Worm (Caenorhabditis elegans): ENCODE data around the gene Y54G2A.38.

Gene Y54G2A.38

ce11 chrIV:2725784-2726183 is 33.5 kb upstream of the Y54G2A.38 start, which contains the start of gene ubxn-2 (continued):
- peak; percentile 79 for TF ChIP-seq C34F6.9 (tag; optimal IDR thresholded peaks at IDR 0.05)

- TF ChIP-seq fos-1 (tag; optimal IDR thresholded peaks at IDR 0.05): peak; percentile 76
- no peak for TF ChIP-seq blmp-1 (tag; optimal IDR thresholded peaks at IDR 0.05; ENCODE audit: insufficient read depth)
Measured at ce11 chrIV:2729957-2730356, 29.3 kb upstream of the Y54G2A.38 start, which contains the start of gene Y94H6A.2. Y94H6A.2 (plus strand) TSS chrIV:2730292.

ce11 chrIV:2734675-2735074 is 24.6 kb upstream of the Y54G2A.38 start:
- peak; percentile 53 for TF ChIP-seq nhr-21 (tag; optimal IDR thresholded peaks at IDR 0.05)
- no peak for TF ChIP-seq blmp-1 (tag; optimal IDR thresholded peaks at IDR 0.05; ENCODE audit: insufficient read depth)
- TF ChIP-seq lsy-2 (tag; optimal IDR thresholded peaks at IDR 0.05): peak in 1 of 2 experiments; percentile 13
- TF ChIP-seq ZK546.5 (tag; optimal IDR thresholded peaks at IDR 0.05): no peak

- TF ChIP-seq nhr-23 (tag; optimal IDR thresholded peaks at IDR 0.05): no peak
- TF ChIP-seq Y55F3AM.14 (GFP tag; optimal IDR thresholded peaks at IDR 0.05): no peak
- no peak for TF ChIP-seq lin-13 (GFP tag; optimal IDR thresholded peaks at IDR 0.05)
- no peak for TF ChIP-seq nhr-237 (tag; optimal IDR thresholded peaks at IDR 0.05)
- no peak for TF ChIP-seq alr-1 (tag; optimal IDR thresholded peaks at IDR 0.05)
- no peak for TF ChIP-seq snpc-4 (tag; optimal IDR thresholded peaks at IDR 0.05)
- no peak for TF ChIP-seq nhr-10 (tag; optimal IDR thresholded peaks at IDR 0.05)
- no peak for TF ChIP-seq lsy-2 (tag; optimal IDR thresholded peaks at IDR 0.05)
- no peak for TF ChIP-seq nhr-77 (tag; optimal IDR thresholded peaks at IDR 0.05)
- TF ChIP-seq lin-39 (tag; optimal IDR thresholded peaks at IDR 0.05): no peak
- TF ChIP-seq mab-5 (tag; optimal IDR thresholded peaks at IDR 0.05): no peak
- TF ChIP-seq nhr-6 (tag; optimal IDR thresholded peaks at IDR 0.05): no peak
- TF ChIP-seq unc-62 (GFP tag; optimal IDR thresholded peaks at IDR 0.05): no peak
- TF ChIP-seq nhr-12 (tag; optimal IDR thresholded peaks at IDR 0.05): no peak
- no peak for TF ChIP-seq dmd-4 (tag; optimal IDR thresholded peaks at IDR 0.05)
- TF ChIP-seq skn-1 (tag; optimal IDR thresholded peaks at IDR 0.05): no peak
- TF ChIP-seq fos-1 (tag; optimal IDR thresholded peaks at IDR 0.05): no peak
- no peak for TF ChIP-seq unc-55 (GFP tag; optimal IDR thresholded peaks at IDR 0.05)
Measured at ce11 chrIV:2736575-2736974, 22.7 kb upstream of the Y54G2A.38 start.

ce11 chrIV:2738466-2738865 is 20.8 kb upstream of the Y54G2A.38 start:
- TF ChIP-seq nhr-77 (tag; optimal IDR thresholded peaks at IDR 0.05) (no peak), blmp-1 (tag; optimal IDR thresholded peaks at IDR 0.05; ENCODE audit: insufficient read depth) (no peak), nhr-129 (tag; optimal IDR thresholded peaks at IDR 0.05) (no peak), unc-39 (tag; optimal IDR thresholded peaks at IDR 0.05) (no peak), nhr-12 (tag; optimal IDR thresholded peaks at IDR 0.05) (no peak), fos-1 (tag; optimal IDR thresholded peaks at IDR 0.05) (no peak), peb-1 (tag; optimal IDR thresholded peaks at IDR 0.05) (no peak), Y55F3AM.14 (GFP tag; optimal IDR thresholded peaks at IDR 0.05) (no peak), ceh-82 (tag; optimal IDR thresholded peaks at IDR 0.05) (no peak), lin-13 (GFP tag; optimal IDR thresholded peaks at IDR 0.05) (no peak), sma-9 (GFP tag; optimal IDR thresholded peaks at IDR 0.05) (no peak), sma-9 (tag; optimal IDR thresholded peaks at IDR 0.05) (no peak), crh-2 (tag; optimal IDR thresholded peaks at IDR 0.05) (no peak), mab-5 (tag; optimal IDR thresholded peaks at IDR 0.05) (no peak), snpc-4 (tag; optimal IDR thresholded peaks at IDR 0.05) (no peak)

- no peak for TF ChIP-seq crh-2 (tag; optimal IDR thresholded peaks at IDR 0.05)
- no peak for TF ChIP-seq elt-3 (tag; optimal IDR thresholded peaks at IDR 0.05)
- TF ChIP-seq unc-62 (GFP tag; optimal IDR thresholded peaks at IDR 0.05): no peak
- TF ChIP-seq C34F6.9 (tag; optimal IDR thresholded peaks at IDR 0.05): no peak
- TF ChIP-seq unc-55 (GFP tag; optimal IDR thresholded peaks at IDR 0.05): no peak
- no peak for TF ChIP-seq nhr-129 (tag; optimal IDR thresholded peaks at IDR 0.05)
- TF ChIP-seq ZK546.5 (tag; optimal IDR thresholded peaks at IDR 0.05): no peak
- TF ChIP-seq nhr-77 (tag; optimal IDR thresholded peaks at IDR 0.05): no peak
- no peak for TF ChIP-seq fos-1 (tag; optimal IDR thresholded peaks at IDR 0.05)
- no peak for TF ChIP-seq dmd-4 (tag; optimal IDR thresholded peaks at IDR 0.05)
- TF ChIP-seq lsy-2 (tag; optimal IDR thresholded peaks at IDR 0.05): no peak
- no peak for TF ChIP-seq mbf-1 (tag; optimal IDR thresholded peaks at IDR 0.05)
- TF ChIP-seq mdl-1 (tag; optimal IDR thresholded peaks at IDR 0.05): no peak
- no peak for TF ChIP-seq zag-1 (tag; optimal IDR thresholded peaks at IDR 0.05)
- TF ChIP-seq snpc-4 (tag; optimal IDR thresholded peaks at IDR 0.05): no peak
Measured at ce11 chrIV:2742470-2743044, 16.7 kb upstream of the Y54G2A.38 start, which contains the start of gene nhr-277. nhr-277 (plus strand) TSS chrIV:2742994.

Measured in whole organism, L2 larva.